Worm (Caenorhabditis elegans) whole organism, midembryonic: Measurements from ENCODE around the gene T13G4.7.

ENCODE experiments used
- T22C8.4 ChIP-seq: fragments of 200-800 bp; sonication (Bioruptor generic); IDR thresholded peaks from 2 replicates; pipeline ENCODE4 v1.3.6; 2022; ENCODE audit warnings: missing genetic modification characterization, missing compliant biosample characterization
- cog-1 ChIP-seq: sonication (generic microtip); optimal IDR thresholded peaks from 2 replicates; lab custom pipeline; 2016; ENCODE audit warnings: missing genetic modification characterization, missing compliant biosample characterization
- flt-1 ChIP-seq: fragments of 200-800 bp; sonication (Bioruptor generic); IDR thresholded peaks from 2 replicates; pipeline ENCODE4 v1.3.6; 2022; ENCODE audit warnings: missing genetic modification characterization, missing compliant biosample characterization
- klf-2 ChIP-seq: fragments of 200-800 bp; sonication (Bioruptor generic); conservative IDR thresholded peaks from 2 replicates; pipeline ENCODE4 v1.3.6; 2022; ENCODE audit warnings: missing genetic modification reagents, missing genetic modification characterization, missing compliant biosample characterization
- ref-1 ChIP-seq: fragments of 200-800 bp; sonication (Bioruptor generic); conservative IDR thresholded peaks from 2 replicates; pipeline ENCODE4 v1.3.6; 2022; ENCODE audit warnings: missing genetic modification reagents, missing genetic modification characterization, missing compliant biosample characterization
- ztf-23 ChIP-seq: fragments of 200-800 bp; sonication (Bioruptor generic); IDR thresholded peaks from 2 replicates; pipeline ENCODE4 v1.3.6; 2022; ENCODE audit warnings: missing genetic modification reagents, missing genetic modification characterization, missing compliant biosample characterization

DNA sequence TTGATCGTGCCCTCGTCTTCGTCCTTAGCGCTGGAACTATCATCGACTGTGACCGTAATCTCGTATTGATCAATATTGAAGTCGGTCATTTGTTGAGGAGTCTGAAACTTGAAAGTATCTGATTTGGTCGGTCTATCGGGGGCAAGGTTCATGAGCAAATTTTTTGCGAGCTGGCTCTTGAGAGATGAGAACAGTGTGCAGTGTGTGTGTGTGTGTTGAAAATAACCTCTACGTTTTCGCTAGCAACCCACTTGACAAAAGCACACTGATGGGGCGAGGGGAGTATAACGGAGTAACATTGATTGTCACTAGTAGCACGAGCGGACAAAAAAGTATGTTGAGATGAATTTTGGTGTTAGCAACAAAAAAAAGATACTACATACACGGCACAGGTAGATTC lies 32.9 kb upstream of the T13G4.7 start, which contains the start of gene C25G6.3:
- TF ChIP-seq T22C8.4 (GFP tag; lab: Robert Waterston, UW) (no peak), cog-1 (tag; lab: Kevin White, UChicago) (no peak), ref-1 (no peak), ztf-23 (GFP tag; lab: Robert Waterston, UW) (no peak), flt-1 (GFP tag; lab: Robert Waterston, UW) (no peak), klf-2 (GFP tag; lab: Robert Waterston, UW) (no peak)
